Fruit fly (Drosophila melanogaster) whole organism, embryonic: Measurements from ENCODE around the gene mRpS35.

Source experiments
- Asciz ChIP-seq: fragments of 200-800 bp; sonication (Bioruptor generic); optimal IDR thresholded peaks from 2 replicates; lab custom pipeline; 2017; ENCODE audit warnings: missing biosample characterization, mild to moderate bottlenecking, missing genetic modification characterization, missing genetic modification reagents
- Bteb2 ChIP-seq: fragments of 200-800 bp; sonication (Bioruptor generic); optimal IDR thresholded peaks from 2 replicates; lab custom pipeline; 2016; ENCODE audit warnings: missing biosample characterization, missing genetic modification characterization
- C15 ChIP-seq: fragments of 200-800 bp; sonication (Bioruptor generic); IDR thresholded peaks from 3 replicates; pipeline ENCODE4 v1.3.6; 2022; ENCODE audit warnings: missing biosample characterization, missing genetic modification characterization
- CG10209 ChIP-seq: fragments of 200-800 bp; sonication (Bioruptor generic); optimal IDR thresholded peaks from 3 replicates; lab custom pipeline; 2017; ENCODE audit warnings: missing biosample characterization, mild to moderate bottlenecking, missing genetic modification characterization, missing genetic modification reagents
- CG10462 ChIP-seq: fragments of 200-800 bp; sonication (Bioruptor generic); optimal IDR thresholded peaks from 2 replicates; lab custom pipeline; 2016; ENCODE audit warnings: missing biosample characterization, missing genetic modification characterization
- CG10543 ChIP-seq: fragments of 200-800 bp; sonication (Bioruptor generic); optimal IDR thresholded peaks from 3 replicates; lab custom pipeline; 2017; ENCODE audit warnings: missing biosample characterization, mild to moderate bottlenecking, missing genetic modification characterization, moderate library complexity
- CG11093 ChIP-seq: fragments of 200-800 bp; sonication (Bioruptor generic); IDR thresholded peaks from 3 replicates; pipeline ENCODE4 v1.3.6; 2022; ENCODE audit warnings: missing biosample characterization, missing genetic modification characterization
- CG11247 ChIP-seq: fragments of 200-800 bp; sonication (Bioruptor generic); IDR thresholded peaks from 2 replicates; pipeline ENCODE4 v1.3.6; 2022; ENCODE audit warnings: missing biosample characterization, missing genetic modification characterization
- CG12071 ChIP-seq: fragments of 200-800 bp; sonication (Bioruptor generic); optimal IDR thresholded peaks from 3 replicates; lab custom pipeline; 2018; ENCODE audit warnings: missing biosample characterization, mild to moderate bottlenecking, missing genetic modification characterization
- CG1233 ChIP-seq: fragments of 200-800 bp; sonication (Bioruptor generic); optimal IDR thresholded peaks from 4 replicates; lab custom pipeline; 2018; ENCODE audit warnings: missing biosample characterization, mild to moderate bottlenecking, missing genetic modification characterization
- CG14667 ChIP-seq: fragments of 200-800 bp; sonication (Bioruptor generic); IDR thresholded peaks from 2 replicates; pipeline ENCODE4 v1.3.6; 2022; ENCODE audit warnings: missing biosample characterization, missing genetic modification characterization
- CG31388 ChIP-seq: fragments of 200-800 bp; sonication (Bioruptor generic); optimal IDR thresholded peaks from 2 replicates; lab custom pipeline; 2016; ENCODE audit warnings: missing biosample characterization, missing genetic modification characterization
- CG31441 ChIP-seq: fragments of 200-800 bp; sonication (Bioruptor generic); IDR thresholded peaks from 2 replicates; pipeline ENCODE4 v1.3.6; 2022; ENCODE audit warnings: missing biosample characterization, missing genetic modification characterization
- CG6689 ChIP-seq: fragments of 200-800 bp; sonication (Bioruptor generic); IDR thresholded peaks from 2 replicates; pipeline ENCODE4 v1.3.6; 2022; ENCODE audit warnings: missing biosample characterization, missing genetic modification characterization
- CG8089 ChIP-seq: fragments of 200-800 bp; sonication (Bioruptor generic); optimal IDR thresholded peaks from 3 replicates; lab custom pipeline; 2016; ENCODE audit warnings: missing biosample characterization, missing genetic modification characterization
- CG8924 ChIP-seq: fragments of 200-800 bp; optimal IDR thresholded peaks from 3 replicates; lab custom pipeline; 2019; ENCODE audit warnings: missing biosample characterization, mild to moderate bottlenecking, missing genetic modification characterization, moderate library complexity
- Drgx ChIP-seq: fragments of 200-800 bp; sonication (Bioruptor generic); IDR thresholded peaks from 2 replicates; pipeline ENCODE4 v1.3.6; 2022; ENCODE audit warnings: missing biosample characterization, missing genetic modification characterization
- E2f1 ChIP-seq: fragments of 200-800 bp; sonication (Bioruptor generic); IDR thresholded peaks from 2 replicates; pipeline ENCODE4 v1.3.6; 2022; ENCODE audit warnings: missing biosample characterization, missing genetic modification characterization
- Ets65A ChIP-seq: fragments of 200-800 bp; sonication (Bioruptor generic); peaks from one replicate; lab custom pipeline; 2016; ENCODE audit warnings: missing biosample characterization, missing genetic modification characterization
- Fer3 ChIP-seq: fragments of 200-800 bp; sonication (Bioruptor generic); optimal IDR thresholded peaks from 2 replicates; lab custom pipeline; 2018; ENCODE audit warnings: missing biosample characterization, mild to moderate bottlenecking, missing genetic modification characterization, moderate library complexity
- GATAe ChIP-seq: fragments of 200-800 bp; sonication (Bioruptor generic); conservative IDR thresholded peaks from 2 replicates; pipeline ENCODE4 v1.3.6; 2022; ENCODE audit warnings: missing biosample characterization, missing genetic modification characterization
- Optix ChIP-seq: fragments of 200-800 bp; sonication (Bioruptor generic); IDR thresholded peaks from 3 replicates; pipeline ENCODE4 v1.3.6; 2022; ENCODE audit warnings: missing biosample characterization, missing genetic modification characterization
- PHDP ChIP-seq: fragments of 200-800 bp; sonication (Bioruptor generic); optimal IDR thresholded peaks from 3 replicates; lab custom pipeline; 2018; ENCODE audit warnings: missing biosample characterization, mild to moderate bottlenecking, missing genetic modification characterization, moderate library complexity
- Ptx1 ChIP-seq: fragments of 200-800 bp; sonication (Bioruptor generic); IDR thresholded peaks from 2 replicates; pipeline ENCODE4 v1.3.6; 2022; ENCODE audit warnings: missing biosample characterization, missing genetic modification characterization
- Sox102F ChIP-seq: fragments of 200-800 bp; sonication (Bioruptor generic); optimal IDR thresholded peaks from 2 replicates; lab custom pipeline; 2018; ENCODE audit warnings: missing biosample characterization, mild to moderate bottlenecking, missing genetic modification characterization, moderate library complexity
- az2 ChIP-seq: fragments of 200-800 bp; sonication (Bioruptor generic); optimal IDR thresholded peaks from 3 replicates; lab custom pipeline; 2016; ENCODE audit warnings: missing biosample characterization, missing genetic modification characterization
- bab2 ChIP-seq: fragments of 200-800 bp; sonication (Bioruptor generic); optimal IDR thresholded peaks from 2 replicates; lab custom pipeline; 2016; ENCODE audit warnings: missing biosample characterization, missing genetic modification characterization
- bsh ChIP-seq, 2 experiments: fragments of 200-800 bp; sonication (Bioruptor generic); optimal IDR thresholded peaks; 2 replicates each; lab custom pipeline; 2017 to 2018; ENCODE audit warnings: mild to moderate bottlenecking in 2 of 2, missing biosample characterization in 2 of 2, missing genetic modification characterization in 2 of 2, moderate library complexity in 1 of 2
- btn ChIP-seq: fragments of 200-800 bp; sonication (Bioruptor generic); optimal IDR thresholded peaks from 2 replicates; lab custom pipeline; 2016; ENCODE audit warnings: missing biosample characterization, missing genetic modification characterization
- chinmo ChIP-seq: fragments of 200-800 bp; sonication (Bioruptor generic); IDR thresholded peaks from 4 replicates; pipeline ENCODE4 v1.3.6; 2022; ENCODE audit warnings: missing biosample characterization, missing genetic modification characterization; ENCODE audit not compliant: partially characterized antibody
- chn ChIP-seq: fragments of 200-800 bp; sonication (Bioruptor generic); optimal IDR thresholded peaks from 2 replicates; lab custom pipeline; 2016; ENCODE audit warnings: missing biosample characterization, missing genetic modification characterization
- danr ChIP-seq: fragments of 200-800 bp; sonication (Bioruptor generic); IDR thresholded peaks from 2 replicates; pipeline ENCODE4 v1.3.6; 2022; ENCODE audit warnings: missing biosample characterization, missing genetic modification characterization
- dati ChIP-seq: fragments of 200-800 bp; sonication (Bioruptor generic); IDR thresholded peaks from 2 replicates; pipeline ENCODE4 v1.3.6; 2022; ENCODE audit warnings: missing biosample characterization, missing genetic modification characterization
- dysf ChIP-seq: fragments of 200-800 bp; sonication (Bioruptor generic); IDR thresholded peaks from 3 replicates; pipeline ENCODE4 v1.3.6; 2022; ENCODE audit warnings: missing biosample characterization, missing genetic modification characterization
- ems ChIP-seq: fragments of 200-800 bp; sonication (Bioruptor generic); optimal IDR thresholded peaks from 3 replicates; lab custom pipeline; 2016; ENCODE audit warnings: missing biosample characterization, missing genetic modification characterization
- esg ChIP-seq: fragments of 200-800 bp; sonication (Bioruptor generic); conservative IDR thresholded peaks from 2 replicates; pipeline ENCODE4 v1.3.6; 2022; ENCODE audit warnings: missing biosample characterization, missing genetic modification characterization
- gem ChIP-seq: fragments of 200-800 bp; sonication (Bioruptor generic); optimal IDR thresholded peaks from 2 replicates; lab custom pipeline; 2019; ENCODE audit warnings: missing biosample characterization, mild to moderate bottlenecking, missing genetic modification characterization, moderate library complexity
- grn ChIP-seq: fragments of 200-800 bp; sonication (Bioruptor generic); optimal IDR thresholded peaks from 3 replicates; lab custom pipeline; 2017; ENCODE audit warnings: missing biosample characterization, missing genetic modification characterization
- h ChIP-seq: fragments of >200 bp; optimal IDR thresholded peaks from 2 replicates; lab custom pipeline; 2017
- hkb ChIP-seq, 2 experiments: fragments of 200-800 bp in 1 of 2; fragments of >200 bp in 1 of 2; sonication (Bioruptor generic) in 1 of 2; IDR thresholded peaks in 1 of 2; optimal IDR thresholded peaks in 1 of 2; 2 replicates each; pipeline versions ENCODE4 v1.3.6 to Lab custom; 2017 to 2022; ENCODE audit warnings: missing biosample characterization in 1 of 2, missing genetic modification characterization in 1 of 2
- lmd ChIP-seq: fragments of 200-800 bp; sonication (Bioruptor generic); IDR thresholded peaks from 2 replicates; pipeline ENCODE4 v1.3.6; 2022; ENCODE audit warnings: missing biosample characterization, missing genetic modification characterization
- oc ChIP-seq: fragments of 200-800 bp; sonication (Bioruptor generic); optimal IDR thresholded peaks from 2 replicates; lab custom pipeline; 2018; ENCODE audit warnings: missing biosample characterization, mild to moderate bottlenecking, missing genetic modification characterization, moderate library complexity
- run ChIP-seq: fragments of 200-800 bp; sonication (Bioruptor generic); optimal IDR thresholded peaks from 3 replicates; lab custom pipeline; 2018; ENCODE audit warnings: missing biosample characterization, mild to moderate bottlenecking, missing genetic modification characterization
- sd ChIP-seq: fragments of 200-800 bp; sonication (Bioruptor generic); optimal IDR thresholded peaks from 3 replicates; lab custom pipeline; 2018; ENCODE audit warnings: missing biosample characterization, mild to moderate bottlenecking, missing genetic modification characterization, moderate library complexity
- sens ChIP-seq: fragments of 200-800 bp; sonication (Bioruptor generic); peaks from one replicate; lab custom pipeline; 2016; ENCODE audit warnings: missing biosample characterization, missing genetic modification characterization
- sqz ChIP-seq: fragments of 200-800 bp; sonication (Bioruptor generic); optimal IDR thresholded peaks from 3 replicates; lab custom pipeline; 2018; ENCODE audit warnings: missing biosample characterization, mild to moderate bottlenecking, missing genetic modification characterization
- sug ChIP-seq: fragments of 200-800 bp; optimal IDR thresholded peaks from 2 replicates; lab custom pipeline; 2019; ENCODE audit warnings: missing biosample characterization, mild to moderate bottlenecking, missing genetic modification characterization, moderate library complexity
- ttk ChIP-seq: fragments of 200-800 bp; sonication (Bioruptor generic); IDR thresholded peaks from 2 replicates; pipeline ENCODE4 v2.1.2; 2022; ENCODE audit warnings: missing biosample characterization, missing genetic modification characterization
- wek ChIP-seq: fragments of 200-800 bp; sonication (Bioruptor generic); optimal IDR thresholded peaks from 3 replicates; lab custom pipeline; 2018; ENCODE audit warnings: missing biosample characterization, mild to moderate bottlenecking, missing genetic modification characterization, moderate library complexity
- yki ChIP-seq: fragments of >200 bp; optimal IDR thresholded peaks from 3 replicates; lab custom pipeline; 2018

Gene mRpS35

dm6 chr3L:2734363-2735160 is 46.1 kb upstream of the mRpS35 start (continued):
- TF ChIP-seq CG8924 (no peak), dysf (GFP tag; lab: Robert Waterston, UW) (peak; percentile 10; the same call in 1 of the 3 replicates), CG31388 (GFP tag; lab: Kevin White, UChicago) (no peak), CG31441 (GFP tag; lab: Robert Waterston, UW) (no peak), danr (GFP tag; lab: Robert Waterston, UW) (no peak), GATAe (peak; percentile 46; the same call in 1 of the 2 replicates), Asciz (GFP tag; lab: Kevin White, UChicago) (peak; percentile 46), CG1233 (peak; percentile 14), hkb (optimal IDR thresholded peaks at IDR 0.05; lab: Kevin White, UChicago) (no peak), hkb (GFP tag; IDR thresholded peaks at IDR 0.05; lab: Robert Waterston, UW) (peak; percentile 7; the same call in 1 of the 2 replicates), h (no peak), CG14667 (no peak), bsh (GFP tag; optimal IDR thresholded peaks at IDR 0.05; lab: Kevin White, UChicago) (peak in 1 of 2 experiments; percentile 6), gem (peak; percentile 17), chinmo (GFP tag; lab: Robert Waterston, UW) (peak; percentile 48; the same call in 1 of the 4 replicates), sug (tag; lab: Kevin White, UChicago) (peak; percentile 61), sqz (no peak), Optix (GFP tag; lab: Robert Waterston, UW) (0 out of 3 replicates have a peak, but pooled peaks have one; percentile 14), yki (lab: Kevin White, UChicago) (no peak), az2 (GFP tag; lab: Kevin White, UChicago) (peak; percentile 21), oc (tag; lab: Kevin White, UChicago) (no peak), CG6689 (GFP tag; lab: Robert Waterston, UW) (peak; percentile 20; the same call in 1 of the 2 replicates), CG10543 (peak; percentile 3), chn (no peak), CG11247 (GFP tag; lab: Robert Waterston, UW) (no peak), Ptx1 (GFP tag; lab: Robert Waterston, UW) (peak; percentile 38; the same call in 1 of the 2 replicates), esg (GFP tag; lab: Robert Waterston, UW) (peak; percentile 19; the same call in 1 of the 2 replicates), E2f1 (GFP tag; lab: Robert Waterston, UW) (no peak), ttk (peak; percentile 43; the same call in 1 of the 2 replicates), grn (GFP tag; lab: Kevin White, UChicago) (peak; percentile 79), lmd (GFP tag; lab: Robert Waterston, UW) (0 out of 2 replicates have a peak, but pooled peaks have one; percentile 13), PHDP (tag; lab: Kevin White, UChicago) (peak; percentile 31), CG10462 (GFP tag; lab: Kevin White, UChicago) (no peak), Drgx (GFP tag; lab: Robert Waterston, UW) (peak; percentile 73), sens (GFP tag; lab: Kevin White, UChicago) (peak; percentile 64), Sox102F (GFP tag; lab: Kevin White, UChicago) (peak; percentile 11), ems (GFP tag; lab: Kevin White, UChicago) (peak; percentile 13)

DNA sequence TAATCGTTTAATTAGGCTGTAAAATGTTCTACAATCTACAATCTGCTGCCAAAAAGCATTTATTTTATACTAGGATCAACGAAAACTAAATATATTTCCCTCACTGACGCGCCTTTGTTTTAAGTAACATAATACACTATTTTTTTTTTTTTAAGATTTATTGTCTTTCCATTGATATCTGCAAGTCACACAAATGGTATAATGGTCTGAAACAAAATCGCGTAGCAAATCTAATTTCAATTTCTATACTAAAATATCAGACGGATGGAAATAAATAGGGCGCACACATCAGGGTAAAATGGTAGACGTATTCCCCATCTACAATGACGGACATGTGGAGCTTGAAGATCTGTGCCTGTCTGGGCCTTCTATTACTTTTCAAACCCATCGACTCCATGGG is 41.2 kb upstream of the mRpS35 start, which contains the start of gene Acp62F:
TSS of gene Acp62F (plus strand) at position 301 of the 400 bp plus-strand sequence.
- TF ChIP-seq Fer3 (tag; lab: Kevin White, UChicago): no peak
- no peak for TF ChIP-seq btn
- no peak for TF ChIP-seq CG12071 (GFP tag; lab: Kevin White, UChicago)
- no peak for TF ChIP-seq az2 (GFP tag; lab: Kevin White, UChicago)
- no peak for TF ChIP-seq wek (GFP tag; lab: Kevin White, UChicago)
- TF ChIP-seq CG8089 (GFP tag; lab: Kevin White, UChicago): no peak
- TF ChIP-seq CG11093 (GFP tag; lab: Robert Waterston, UW): no peak
- no peak for TF ChIP-seq Bteb2
- no peak for TF ChIP-seq dati (GFP tag; lab: Robert Waterston, UW)
- TF ChIP-seq C15: no peak
- TF ChIP-seq bab2: no peak
- no peak for TF ChIP-seq sd (tag; lab: Kevin White, UChicago)
- no peak for TF ChIP-seq Ets65A (GFP tag; lab: Kevin White, UChicago)
- no peak for TF ChIP-seq CG10209
- no peak for TF ChIP-seq run
- TF ChIP-seq, all 482 proteins: peak for 0
